Worm (Caenorhabditis elegans) whole organism, L2 larva: Measurements from ENCODE around the gene ztf-1.

Experiments
- C34F6.9 ChIP-seq: fragments of 150-350 bp; optimal IDR thresholded peaks from 2 replicates; lab custom pipeline; 2014; ENCODE audit warnings: missing biosample characterization, missing genetic modification characterization
- F13H6.1 ChIP-seq: sonication (generic microtip); optimal IDR thresholded peaks from 2 replicates; lab custom pipeline; 2016; ENCODE audit warnings: missing genetic modification characterization, missing compliant biosample characterization
- R02D3.7 ChIP-seq: fragments of 150-350 bp; optimal IDR thresholded peaks from 2 replicates; lab custom pipeline; 2014; ENCODE audit warnings: missing biosample characterization, missing genetic modification characterization
- Y55F3AM.14 ChIP-seq: fragments of 200-800 bp; sonication (Bioruptor generic); optimal IDR thresholded peaks from 2 replicates; lab custom pipeline; 2018; ENCODE audit warnings: mild to moderate bottlenecking, missing genetic modification characterization, missing compliant biosample characterization
- ZK546.5 ChIP-seq: sonication (generic microtip); optimal IDR thresholded peaks from 2 replicates; lab custom pipeline; 2017; ENCODE audit warnings: missing biosample characterization, missing genetic modification characterization
- alr-1 ChIP-seq: fragments of 150-350 bp; optimal IDR thresholded peaks from 2 replicates; lab custom pipeline; 2014; ENCODE audit warnings: missing biosample characterization, missing genetic modification characterization
- aly-2 ChIP-seq: fragments of 150-350 bp; optimal IDR thresholded peaks from 2 replicates; lab custom pipeline; 2014; ENCODE audit warnings: missing biosample characterization, missing genetic modification characterization
- ama-1 ChIP-seq: fragments of 150-350 bp; optimal IDR thresholded peaks from 2 replicates; lab custom pipeline; 2018; ENCODE audit warnings: inconsistent platforms
- blmp-1 ChIP-seq: sonication (generic microtip); optimal IDR thresholded peaks from 2 replicates; lab custom pipeline; 2017; ENCODE audit warnings: missing genetic modification characterization, mild to moderate bottlenecking, missing compliant biosample characterization, antibody characterized with exemption, moderate library complexity; ENCODE audit not compliant: insufficient read depth
- ceh-16 ChIP-seq: fragments of 150-350 bp; optimal IDR thresholded peaks from 2 replicates; lab custom pipeline; 2014; ENCODE audit warnings: missing biosample characterization, missing genetic modification characterization
- crh-2 ChIP-seq: sonication (generic microtip); optimal IDR thresholded peaks from 2 replicates; lab custom pipeline; 2017; ENCODE audit warnings: missing biosample characterization, missing genetic modification characterization
- dmd-4 ChIP-seq: sonication (generic microtip); optimal IDR thresholded peaks from 2 replicates; lab custom pipeline; 2017; ENCODE audit warnings: missing biosample characterization, missing genetic modification characterization
- egl-27 ChIP-seq: sonication (generic microtip); optimal IDR thresholded peaks from 3 replicates; lab custom pipeline; 2017; ENCODE audit warnings: missing biosample characterization, missing genetic modification reagents, missing genetic modification characterization
- elt-1 ChIP-seq: fragments of 150-350 bp; optimal IDR thresholded peaks from 2 replicates; lab custom pipeline; 2014; ENCODE audit warnings: missing biosample characterization, missing genetic modification characterization
- elt-3 ChIP-seq: sonication (generic microtip); optimal IDR thresholded peaks from 2 replicates; lab custom pipeline; 2017; ENCODE audit warnings: missing biosample characterization, missing genetic modification characterization
- fos-1 ChIP-seq: fragments of 150-350 bp; optimal IDR thresholded peaks from 2 replicates; lab custom pipeline; 2014; ENCODE audit warnings: missing biosample characterization, missing genetic modification characterization
- lin-11 ChIP-seq: fragments of 150-350 bp; sonication (generic microtip); optimal IDR thresholded peaks from 2 replicates; lab custom pipeline; 2014; ENCODE audit warnings: missing biosample characterization, missing genetic modification characterization, inconsistent platforms, mixed read lengths
- lin-13 ChIP-seq: fragments of 150-350 bp; optimal IDR thresholded peaks from 2 replicates; lab custom pipeline; 2014; ENCODE audit warnings: missing biosample characterization, missing genetic modification reagents, missing genetic modification characterization
- lin-39 ChIP-seq: fragments of 150-350 bp; optimal IDR thresholded peaks from 2 replicates; lab custom pipeline; 2014; ENCODE audit warnings: missing biosample characterization, missing genetic modification reagents, missing genetic modification characterization
- mab-5 ChIP-seq: fragments of 150-350 bp; optimal IDR thresholded peaks from 2 replicates; lab custom pipeline; 2014; ENCODE audit warnings: missing biosample characterization, missing genetic modification characterization
- mbf-1 ChIP-seq: sonication (generic microtip); optimal IDR thresholded peaks from 2 replicates; lab custom pipeline; 2017; ENCODE audit warnings: missing biosample characterization, missing genetic modification characterization
- mdl-1 ChIP-seq, 2 experiments: fragments of 150-350 bp in 1 of 2; sonication (generic microtip) in 1 of 2; optimal IDR thresholded peaks; 2 replicates each; lab custom pipeline; 2017; ENCODE audit warnings: missing biosample characterization in 2 of 2, missing genetic modification characterization in 2 of 2
- nhr-12 ChIP-seq: fragments of 150-350 bp; optimal IDR thresholded peaks from 2 replicates; lab custom pipeline; 2014; ENCODE audit warnings: missing biosample characterization, missing genetic modification characterization
- nhr-129 ChIP-seq: fragments of 150-350 bp; optimal IDR thresholded peaks from 2 replicates; lab custom pipeline; 2014; ENCODE audit warnings: missing biosample characterization, missing genetic modification characterization
- nhr-21 ChIP-seq: fragments of 150-350 bp; optimal IDR thresholded peaks from 2 replicates; lab custom pipeline; 2014; ENCODE audit warnings: missing biosample characterization, missing genetic modification characterization
- nhr-23 ChIP-seq: fragments of 150-350 bp; optimal IDR thresholded peaks from 2 replicates; lab custom pipeline; 2014; ENCODE audit warnings: missing biosample characterization, missing genetic modification reagents, missing genetic modification characterization
- nhr-237 ChIP-seq: fragments of 150-350 bp; optimal IDR thresholded peaks from 2 replicates; lab custom pipeline; 2014; ENCODE audit warnings: missing biosample characterization, missing genetic modification characterization
- nhr-25 ChIP-seq: fragments of 150-350 bp; sonication (generic microtip); optimal IDR thresholded peaks from 3 replicates; lab custom pipeline; 2014; ENCODE audit warnings: missing biosample characterization, missing genetic modification characterization
- nhr-6 ChIP-seq: fragments of 150-350 bp; optimal IDR thresholded peaks from 2 replicates; lab custom pipeline; 2014; ENCODE audit warnings: missing biosample characterization, missing genetic modification characterization
- nhr-77 ChIP-seq: fragments of 150-350 bp; optimal IDR thresholded peaks from 2 replicates; lab custom pipeline; 2014; ENCODE audit warnings: missing biosample characterization, missing genetic modification characterization
- peb-1 ChIP-seq: fragments of 150-350 bp; optimal IDR thresholded peaks from 2 replicates; lab custom pipeline; 2014; ENCODE audit warnings: missing biosample characterization, missing genetic modification characterization
- sem-4 ChIP-seq: fragments of 150-350 bp; optimal IDR thresholded peaks from 2 replicates; lab custom pipeline; 2014; ENCODE audit warnings: missing biosample characterization, missing genetic modification reagents, missing genetic modification characterization
- sma-3 ChIP-seq: sonication (generic microtip); optimal IDR thresholded peaks from 2 replicates; lab custom pipeline; 2016; ENCODE audit warnings: missing genetic modification reagents, missing genetic modification characterization, missing compliant biosample characterization
- sma-9 ChIP-seq, 2 experiments: fragments of 150-350 bp in 1 of 2; sonication (generic microtip) in 1 of 2; optimal IDR thresholded peaks; 2 replicates each; lab custom pipeline; 2014 to 2016; ENCODE audit warnings: missing genetic modification characterization in 2 of 2, mild to moderate bottlenecking in 1 of 2, missing biosample characterization in 1 of 2, missing compliant biosample characterization in 1 of 2, missing genetic modification reagents in 1 of 2, moderate library complexity in 1 of 2
- snpc-4 ChIP-seq: fragments of 150-350 bp; optimal IDR thresholded peaks from 2 replicates; lab custom pipeline; 2014; ENCODE audit warnings: missing biosample characterization, missing genetic modification characterization
- unc-39 ChIP-seq: fragments of 150-350 bp; optimal IDR thresholded peaks from 2 replicates; lab custom pipeline; 2014; ENCODE audit warnings: missing biosample characterization, missing genetic modification characterization
- unc-55 ChIP-seq: fragments of 150-350 bp; sonication (generic microtip); optimal IDR thresholded peaks from 3 replicates; lab custom pipeline; 2014; ENCODE audit warnings: missing biosample characterization, missing genetic modification reagents, missing genetic modification characterization
- unc-62 ChIP-seq: fragments of 150-350 bp; optimal IDR thresholded peaks from 2 replicates; lab custom pipeline; 2014; ENCODE audit warnings: missing biosample characterization, missing genetic modification reagents, missing genetic modification characterization
- zag-1 ChIP-seq: fragments of 150-350 bp; optimal IDR thresholded peaks from 2 replicates; lab custom pipeline; 2014; ENCODE audit warnings: missing biosample characterization, missing genetic modification characterization
- ztf-1 ChIP-seq: fragments of 200-800 bp; sonication (Bioruptor generic); conservative IDR thresholded peaks from 2 replicates; pipeline ENCODE4 v1.3.6; 2022; ENCODE audit warnings: missing genetic modification characterization, missing compliant biosample characterization
- ztf-11 ChIP-seq: sonication (generic microtip); optimal IDR thresholded peaks from 2 replicates; lab custom pipeline; 2017; ENCODE audit warnings: missing biosample characterization, missing genetic modification characterization
- ztf-4 ChIP-seq: fragments of 150-350 bp; optimal IDR thresholded peaks from 2 replicates; lab custom pipeline; 2014; ENCODE audit warnings: missing biosample characterization, missing genetic modification characterization

Gene ztf-1

ce11 chrIII:8779912-8780311 is 12.2 kb downstream of the ztf-1 start, which contains the start of gene K02D10.4:
K02D10.4 (minus strand) TSS chrIII:8780012.
- no peak for TF ChIP-seq dmd-4 (tag; lab: Kevin White, UChicago)
- no peak for TF ChIP-seq unc-55 (GFP tag; lab: Kevin White, UChicago)
- no peak for TF ChIP-seq mab-5
- TF ChIP-seq ZK546.5 (tag; lab: Kevin White, UChicago), result no peak
- TF ChIP-seq nhr-77 (tag; lab: Kevin White, UChicago), result no peak
- no peak for TF ChIP-seq mbf-1
- TF ChIP-seq fos-1 (tag; lab: Kevin White, UChicago), result no peak
- TF ChIP-seq lin-11 (tag; lab: Kevin White, UChicago), result no peak
- no peak for TF ChIP-seq ztf-4 (tag; lab: Kevin White, UChicago)
- TF ChIP-seq sem-4 (tag; lab: Kevin White, UChicago), result no peak
- TF ChIP-seq egl-27, result no peak
- no peak for TF ChIP-seq nhr-6 (tag; lab: Kevin White, UChicago)
- no peak for TF ChIP-seq nhr-237 (tag; lab: Kevin White, UChicago)
- TF ChIP-seq ceh-16 (tag; lab: Kevin White, UChicago), result no peak
- no peak for TF ChIP-seq lin-13 (GFP tag; lab: Kevin White, UChicago)
- TF ChIP-seq sma-9 (GFP tag; optimal IDR thresholded peaks at IDR 0.05; lab: Kevin White, UChicago), result no peak
- no peak for TF ChIP-seq sma-9 (tag; optimal IDR thresholded peaks at IDR 0.05; lab: Kevin White, UChicago)
- no peak for TF ChIP-seq aly-2 (tag; lab: Kevin White, UChicago)
- TF ChIP-seq elt-3, result no peak
- TF ChIP-seq, all 48 proteins: peak for 0

- no peak for TF ChIP-seq nhr-77 (tag; lab: Kevin White, UChicago)
- no peak for TF ChIP-seq ceh-16 (tag; lab: Kevin White, UChicago)
- TF ChIP-seq sma-3 (GFP tag; lab: Kevin White, UChicago), result no peak
- TF ChIP-seq ztf-4 (tag; lab: Kevin White, UChicago), result no peak
- no peak for TF ChIP-seq nhr-23
- TF ChIP-seq ama-1 (lab: Kevin White, UChicago), result no peak
- no peak for TF ChIP-seq unc-62
- TF ChIP-seq unc-55 (GFP tag; lab: Kevin White, UChicago), result no peak
- no peak for TF ChIP-seq nhr-6 (tag; lab: Kevin White, UChicago)
- TF ChIP-seq R02D3.7 (tag; lab: Kevin White, UChicago), result no peak
- TF ChIP-seq alr-1 (tag; lab: Kevin White, UChicago), result no peak
- TF ChIP-seq lin-11 (tag; lab: Kevin White, UChicago), result no peak
- no peak for TF ChIP-seq elt-1 (tag; lab: Kevin White, UChicago)
- no peak for TF ChIP-seq ztf-11 (tag; lab: Kevin White, UChicago)
- no peak for TF ChIP-seq mdl-1 (tag; optimal IDR thresholded peaks at IDR 0.05; lab: Kevin White, UChicago)
- TF ChIP-seq nhr-25 (tag; lab: Kevin White, UChicago), result no peak
- no peak for TF ChIP-seq F13H6.1 (tag; lab: Kevin White, UChicago)
- no peak for TF ChIP-seq nhr-129 (tag; lab: Kevin White, UChicago)
- no peak for TF ChIP-seq elt-3
Observed at ce11 chrIII:8775953-8776352, 16.2 kb downstream of the ztf-1 start, which contains the start of gene snap-29. snap-29 (plus strand) TSS chrIII:8776253.

- TF ChIP-seq ceh-16 (tag; lab: Kevin White, UChicago), result no peak
- no peak for TF ChIP-seq peb-1 (tag; lab: Kevin White, UChicago)
- no peak for TF ChIP-seq elt-1 (tag; lab: Kevin White, UChicago)
- TF ChIP-seq ztf-1 (GFP tag; lab: Robert Waterston, UW), result no peak
- no peak for TF ChIP-seq mab-5
- no peak for TF ChIP-seq sma-9 (GFP tag; optimal IDR thresholded peaks at IDR 0.05; lab: Kevin White, UChicago)
- no peak for TF ChIP-seq sma-9 (tag; optimal IDR thresholded peaks at IDR 0.05; lab: Kevin White, UChicago)
- TF ChIP-seq nhr-237 (tag; lab: Kevin White, UChicago), result no peak
Observed at ce11 chrIII:8773375-8773774, 18.8 kb downstream of the ztf-1 start.

ce11 chrIII:8772428-8773027 is 19.6 kb downstream of the ztf-1 start:
- no peak for TF ChIP-seq R02D3.7 (tag; lab: Kevin White, UChicago)
- no peak for TF ChIP-seq unc-39 (tag; lab: Kevin White, UChicago)
- TF ChIP-seq dmd-4 (tag; lab: Kevin White, UChicago), result no peak
- TF ChIP-seq mdl-1 (tag; optimal IDR thresholded peaks at IDR 0.05; lab: Kevin White, UChicago), result no peak
- TF ChIP-seq mab-5, result no peak
- no peak for TF ChIP-seq ama-1 (lab: Kevin White, UChicago)
- no peak for TF ChIP-seq ceh-16 (tag; lab: Kevin White, UChicago)
- TF ChIP-seq aly-2 (tag; lab: Kevin White, UChicago), result no peak
- no peak for TF ChIP-seq mbf-1
- no peak for TF ChIP-seq zag-1
- peak; percentile 35 for TF ChIP-seq nhr-21 (tag; lab: Kevin White, UChicago)
- no peak for TF ChIP-seq elt-3
- TF ChIP-seq nhr-12 (tag; lab: Kevin White, UChicago), result no peak
- TF ChIP-seq blmp-1, result peak; percentile 56
- TF ChIP-seq unc-55 (GFP tag; lab: Kevin White, UChicago), result peak; percentile 1
- TF ChIP-seq crh-2 (tag; lab: Kevin White, UChicago), result peak; percentile 61
- TF ChIP-seq egl-27, result no peak
- peak; percentile 29 for TF ChIP-seq C34F6.9 (tag; lab: Kevin White, UChicago)
- peak; percentile 50 for TF ChIP-seq fos-1 (tag; lab: Kevin White, UChicago)
- TF ChIP-seq lin-39 (tag; lab: Kevin White, UChicago), result no peak
- no peak for TF ChIP-seq snpc-4 (tag; lab: Kevin White, UChicago)
- TF ChIP-seq nhr-237 (tag; lab: Kevin White, UChicago), result no peak
- TF ChIP-seq ZK546.5 (tag; lab: Kevin White, UChicago), result no peak
- TF ChIP-seq Y55F3AM.14, result no peak
- TF ChIP-seq sem-4 (tag; lab: Kevin White, UChicago), result no peak
- TF ChIP-seq nhr-23, result no peak
- TF ChIP-seq nhr-129 (tag; lab: Kevin White, UChicago), result peak; percentile 16
- TF ChIP-seq sma-3 (GFP tag; lab: Kevin White, UChicago), result no peak
- no peak for TF ChIP-seq ztf-4 (tag; lab: Kevin White, UChicago)
